Worm (Caenorhabditis elegans): ENCODE results near the gene lin-48.

DNA sequence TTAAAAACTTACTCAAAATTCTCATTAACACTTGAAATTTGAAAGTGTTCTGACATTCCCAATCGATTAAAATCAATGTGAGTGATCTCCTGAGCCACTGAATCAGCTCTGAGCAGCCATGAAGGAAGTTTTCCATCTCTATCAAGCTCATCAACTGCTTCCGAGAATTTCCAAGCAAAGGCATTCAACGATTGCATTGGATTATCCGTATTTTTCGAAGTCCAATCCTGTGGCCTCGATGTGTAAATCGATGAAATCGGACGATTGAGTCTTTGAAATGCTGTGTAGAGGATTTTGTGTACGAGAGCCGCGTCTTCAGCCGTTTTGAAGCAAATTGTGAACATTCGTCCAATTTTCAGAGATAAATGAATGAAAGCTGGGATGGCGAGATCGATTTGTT, 50.7 kb downstream of the lin-48 start:
- TF ChIP-seq unc-62 (GFP tag; optimal IDR thresholded peaks at IDR 0.05): no peak
- no peak for TF ChIP-seq nhr-11 (tag; optimal IDR thresholded peaks at IDR 0.05)
- no peak for TF ChIP-seq nhr-237 (tag; optimal IDR thresholded peaks at IDR 0.05)
- no peak for TF ChIP-seq ceh-28 (tag; optimal IDR thresholded peaks at IDR 0.05)
- TF ChIP-seq skn-1 (tag; optimal IDR thresholded peaks at IDR 0.05): no peak
- no peak for TF ChIP-seq egl-27 (tag; optimal IDR thresholded peaks at IDR 0.05)
- no peak for TF ChIP-seq nhr-28 (tag; optimal IDR thresholded peaks at IDR 0.05)
